Worm (Caenorhabditis elegans) whole organism, L3 larva: ENCODE measurements around the gene C01C4.3.
A peak's percentile ranks its signal among the peaks of the same experiment; 100 is the strongest.

ENCODE experiments used
- aly-2 ChIP-seq: fragments of 150-350 bp; optimal IDR thresholded peaks from 2 replicates; lab custom pipeline; 2014; ENCODE audit warnings: missing biosample characterization, missing genetic modification characterization
- ceh-16 ChIP-seq: sonication (generic microtip); optimal IDR thresholded peaks from 2 replicates; lab custom pipeline; 2017; ENCODE audit warnings: missing biosample characterization, missing genetic modification characterization
- ceh-28 ChIP-seq: fragments of 150-350 bp; optimal IDR thresholded peaks from 2 replicates; lab custom pipeline; 2014; ENCODE audit warnings: missing biosample characterization, missing genetic modification reagents, missing genetic modification characterization
- ceh-82 ChIP-seq: fragments of 150-350 bp; optimal IDR thresholded peaks from 2 replicates; lab custom pipeline; 2014; ENCODE audit warnings: missing biosample characterization, missing genetic modification characterization
- egl-5 ChIP-seq: fragments of 150-350 bp; optimal IDR thresholded peaks from 2 replicates; lab custom pipeline; 2017; ENCODE audit warnings: missing biosample characterization, missing genetic modification reagents, missing genetic modification characterization, inconsistent platforms
- elt-1 ChIP-seq: fragments of 150-350 bp; optimal IDR thresholded peaks from 2 replicates; lab custom pipeline; 2014; ENCODE audit warnings: missing biosample characterization, missing genetic modification characterization
- elt-2 ChIP-seq: sonication (generic microtip); optimal IDR thresholded peaks from 2 replicates; lab custom pipeline; 2016; ENCODE audit warnings: missing genetic modification reagents, mild to moderate bottlenecking, missing genetic modification characterization, missing compliant biosample characterization
- elt-3 ChIP-seq, 3 experiments: fragments of 150-350 bp in 1 of 3; sonication (generic microtip) in 2 of 3; optimal IDR thresholded peaks; 2 replicates in 2 of 3; 4 replicates in 1 of 3; lab custom pipeline; 2014 to 2017; ENCODE audit warnings: missing biosample characterization in 3 of 3, missing genetic modification characterization in 3 of 3
- eor-1 ChIP-seq, 2 experiments: fragments of 150-350 bp; optimal IDR thresholded peaks; 2 replicates each; lab custom pipeline; 2014 to 2018; ENCODE audit warnings: missing biosample characterization in 2 of 2, missing genetic modification characterization in 2 of 2
- fkh-10 ChIP-seq: sonication (generic microtip); optimal IDR thresholded peaks from 2 replicates; lab custom pipeline; 2017; ENCODE audit warnings: missing biosample characterization, missing genetic modification reagents, missing genetic modification characterization
- fkh-2 ChIP-seq: fragments of 150-350 bp; optimal IDR thresholded peaks from 2 replicates; lab custom pipeline; 2014; ENCODE audit warnings: missing biosample characterization, missing genetic modification reagents, missing genetic modification characterization
- jun-1 ChIP-seq: fragments of 150-350 bp; optimal IDR thresholded peaks from 2 replicates; lab custom pipeline; 2014; ENCODE audit warnings: missing biosample characterization, missing genetic modification reagents, missing genetic modification characterization
- lin-15B ChIP-seq: fragments of 150-350 bp; optimal IDR thresholded peaks from 2 replicates; lab custom pipeline; 2014; ENCODE audit warnings: missing biosample characterization, missing genetic modification characterization
- lin-39 ChIP-seq: fragments of 150-350 bp; optimal IDR thresholded peaks from 2 replicates; lab custom pipeline; 2018; ENCODE audit warnings: missing biosample characterization, missing genetic modification reagents, missing genetic modification characterization
- lsy-12 ChIP-seq: sonication (generic microtip); optimal IDR thresholded peaks from 2 replicates; lab custom pipeline; 2016; ENCODE audit warnings: mild to moderate bottlenecking, missing genetic modification characterization, missing compliant biosample characterization
- mdl-1 ChIP-seq: fragments of 150-350 bp; optimal IDR thresholded peaks from 2 replicates; lab custom pipeline; 2014; ENCODE audit warnings: missing biosample characterization, missing genetic modification characterization
- mml-1 ChIP-seq: fragments of 150-350 bp; sonication (generic microtip); optimal IDR thresholded peaks from 3 replicates; lab custom pipeline; 2014; ENCODE audit warnings: missing biosample characterization, missing genetic modification characterization
- nfya-1 ChIP-seq: sonication (generic microtip); optimal IDR thresholded peaks from 2 replicates; lab custom pipeline; 2017; ENCODE audit warnings: missing genetic modification characterization, mild to moderate bottlenecking, missing compliant biosample characterization, antibody characterized with exemption, moderate library complexity; ENCODE audit not compliant: insufficient read depth
- nhr-23 ChIP-seq: fragments of 150-350 bp; optimal IDR thresholded peaks from 2 replicates; lab custom pipeline; 2014; ENCODE audit warnings: missing biosample characterization, missing genetic modification reagents, missing genetic modification characterization
- nhr-237 ChIP-seq: fragments of 150-350 bp; optimal IDR thresholded peaks from 2 replicates; lab custom pipeline; 2014; ENCODE audit warnings: missing biosample characterization, missing genetic modification characterization
- nhr-25 ChIP-seq: sonication (generic microtip); optimal IDR thresholded peaks from 2 replicates; lab custom pipeline; 2017; ENCODE audit warnings: missing biosample characterization, missing genetic modification characterization
- nhr-43 ChIP-seq: sonication (generic microtip); optimal IDR thresholded peaks from 2 replicates; lab custom pipeline; 2016; ENCODE audit warnings: mild to moderate bottlenecking, missing genetic modification characterization, missing compliant biosample characterization; ENCODE audit not compliant: poor library complexity, severe bottlenecking
- nhr-76 ChIP-seq: fragments of 150-350 bp; sonication (generic microtip); optimal IDR thresholded peaks from 5 replicates; lab custom pipeline; 2014; ENCODE audit warnings: missing biosample characterization, missing genetic modification characterization
- nhr-77 ChIP-seq: fragments of 150-350 bp; optimal IDR thresholded peaks from 2 replicates; lab custom pipeline; 2014; ENCODE audit warnings: missing biosample characterization, missing genetic modification characterization
- pha-4 ChIP-seq: fragments of 150-350 bp; optimal IDR thresholded peaks from 2 replicates; lab custom pipeline; 2014; ENCODE audit warnings: missing biosample characterization, missing genetic modification reagents, missing genetic modification characterization
- pqm-1 ChIP-seq: fragments of 150-350 bp; optimal IDR thresholded peaks from 2 replicates; lab custom pipeline; 2017; ENCODE audit warnings: missing biosample characterization, missing genetic modification characterization, inconsistent platforms
- skn-1 ChIP-seq: fragments of 150-350 bp; optimal IDR thresholded peaks from 2 replicates; lab custom pipeline; 2014; ENCODE audit warnings: missing biosample characterization, missing genetic modification characterization
- tbx-2 ChIP-seq: sonication (generic microtip); optimal IDR thresholded peaks from 2 replicates; lab custom pipeline; 2016; ENCODE audit warnings: mild to moderate bottlenecking, missing genetic modification characterization, missing compliant biosample characterization
- unc-39 ChIP-seq: sonication (generic microtip); optimal IDR thresholded peaks from 4 replicates; lab custom pipeline; 2017; ENCODE audit warnings: missing biosample characterization, missing genetic modification characterization
- zag-1 ChIP-seq: fragments of 150-350 bp; optimal IDR thresholded peaks from 2 replicates; lab custom pipeline; 2014; ENCODE audit warnings: missing biosample characterization, missing genetic modification characterization
- ztf-11 ChIP-seq: fragments of 150-350 bp; optimal IDR thresholded peaks from 2 replicates; lab custom pipeline; 2014; ENCODE audit warnings: missing biosample characterization, missing genetic modification characterization
- ztf-4 ChIP-seq: fragments of 150-350 bp; optimal IDR thresholded peaks from 2 replicates; lab custom pipeline; 2014; ENCODE audit warnings: missing biosample characterization, missing genetic modification characterization

Gene C01C4.3

DNA sequence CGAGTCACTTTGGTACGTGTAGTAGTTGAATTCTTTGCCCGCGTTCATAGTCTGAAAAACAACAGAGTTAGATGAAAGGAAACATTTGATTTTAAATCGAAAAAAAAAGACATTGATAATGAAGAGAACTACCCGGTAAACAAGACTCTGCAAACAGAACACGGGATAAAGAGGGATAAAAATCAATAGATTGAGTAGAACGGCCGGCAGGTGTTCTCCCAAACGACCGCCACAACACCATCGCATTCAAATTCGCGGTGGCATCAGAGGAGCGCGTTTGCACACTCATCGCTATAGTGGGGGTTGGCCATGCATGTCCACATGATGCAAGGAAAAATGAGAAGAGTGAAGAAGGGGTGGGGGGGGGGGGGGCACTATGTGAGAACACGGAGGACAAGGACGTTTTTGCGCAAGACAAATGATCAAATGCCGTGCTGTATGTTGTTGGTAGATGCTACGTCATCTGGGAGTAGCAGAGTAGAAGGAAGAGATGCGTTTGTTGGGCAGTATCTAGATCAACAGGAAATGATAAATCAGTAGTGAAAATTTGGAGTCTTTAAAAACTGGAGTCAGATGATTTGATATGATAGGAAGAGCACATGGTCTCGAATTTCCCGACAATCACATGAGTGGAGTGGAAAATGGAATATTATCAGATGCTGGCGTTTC lies 18.1 kb upstream of the C01C4.3 start, which contains the start of gene tag-52:
tag-52 (minus strand) TSS at position 51 of the 669 bp plus-strand sequence.
- TF ChIP-seq nfya-1 (peak; percentile 31), nhr-43 (tag; lab: Kevin White, UChicago) (peak; percentile 9), elt-2 (tag; lab: Kevin White, UChicago) (peak; percentile 86), lsy-12 (tag; lab: Kevin White, UChicago) (peak; percentile 47), egl-5 (tag; lab: Kevin White, UChicago) (peak; percentile 63), mdl-1 (tag; lab: Kevin White, UChicago) (no peak), lin-39 (tag; lab: Kevin White, UChicago) (peak; percentile 53), nhr-25 (tag; lab: Kevin White, UChicago) (peak; percentile 8), nhr-76 (tag; lab: Kevin White, UChicago) (no peak), jun-1 (tag; lab: Kevin White, UChicago) (peak; percentile 50), mml-1 (tag; lab: Kevin White, UChicago) (no peak), pha-4 (tag; lab: Kevin White, UChicago) (peak; percentile 41), skn-1 (tag; lab: Kevin White, UChicago) (peak; percentile 46), ceh-82 (tag; lab: Kevin White, UChicago) (no peak), unc-39 (tag; lab: Kevin White, UChicago) (no peak), lin-15B (peak; percentile 32), elt-1 (tag; lab: Kevin White, UChicago) (peak; percentile 50), pqm-1 (tag; lab: Kevin White, UChicago) (peak; percentile 67), zag-1 (tag; lab: Kevin White, UChicago) (no peak), ceh-16 (no peak)

DNA sequence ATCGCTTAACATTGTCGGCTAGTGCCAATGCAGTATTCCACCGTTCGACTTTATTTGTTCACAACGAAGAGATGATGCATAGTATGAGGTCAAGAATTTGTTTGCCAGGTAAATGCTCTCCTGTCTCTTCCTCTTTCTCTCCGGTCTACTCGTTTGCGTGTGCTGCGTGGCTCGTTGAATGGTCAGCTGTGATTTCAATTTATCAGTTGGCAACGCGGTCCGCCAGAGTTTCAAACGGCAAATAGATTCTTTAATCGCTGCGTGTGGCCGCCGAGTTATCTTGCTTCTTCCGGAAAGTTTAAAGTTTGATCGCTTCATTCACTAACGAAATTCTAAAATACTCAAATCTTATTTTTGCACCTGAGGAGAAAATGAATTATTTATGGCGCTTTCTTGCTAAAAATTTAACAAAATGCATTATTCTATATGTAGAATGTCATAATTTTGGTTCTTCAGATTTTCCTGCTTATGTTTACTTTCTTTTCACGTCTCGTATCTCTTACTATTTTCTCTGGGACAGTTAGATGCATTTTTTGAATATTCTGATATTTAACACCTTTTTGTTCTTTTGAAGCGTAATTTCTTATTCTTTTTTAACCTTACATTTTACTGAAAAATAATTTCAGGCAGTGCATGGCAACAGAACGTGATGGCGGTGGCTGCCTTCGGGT lies 16.0 kb upstream of the C01C4.3 start, which contains the start of gene tsp-17:
tsp-17 (plus strand) TSS at position 621 of the 671 bp plus-strand sequence.
- TF ChIP-seq ztf-4 (tag; lab: Kevin White, UChicago) (no peak), pqm-1 (tag; lab: Kevin White, UChicago) (peak; percentile 5)

DNA sequence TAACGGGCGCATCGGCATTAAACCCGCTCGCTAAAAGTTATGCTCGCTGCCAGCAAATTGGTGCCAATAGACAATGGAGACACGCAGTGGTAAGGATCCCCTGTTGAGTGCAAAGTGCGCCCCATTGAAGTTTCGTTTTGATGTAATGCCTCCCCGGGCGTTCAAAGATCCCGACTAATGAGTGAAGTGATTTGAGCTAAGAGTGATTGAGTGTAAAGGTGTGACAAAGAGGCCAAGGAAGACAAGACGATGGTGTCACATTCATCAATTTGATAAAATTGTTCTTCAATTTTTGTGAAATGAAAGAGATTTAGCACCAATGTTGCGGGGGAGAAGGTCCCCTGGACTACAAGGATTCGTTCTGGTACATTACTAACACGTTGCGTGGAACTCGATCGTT lies 13.6 kb upstream of the C01C4.3 start:
- no peak for TF ChIP-seq lsy-12 (tag; lab: Kevin White, UChicago)
- no peak for TF ChIP-seq fkh-2 (tag; lab: Kevin White, UChicago)
- no peak for TF ChIP-seq elt-1 (tag; lab: Kevin White, UChicago)
- no peak for TF ChIP-seq eor-1 (tag; optimal IDR thresholded peaks at IDR 0.05; lab: Kevin White, UChicago)
- no peak for TF ChIP-seq nhr-25 (tag; lab: Kevin White, UChicago)
- TF ChIP-seq nhr-23 (tag; lab: Kevin White, UChicago): no peak
- no peak for TF ChIP-seq aly-2 (tag; lab: Kevin White, UChicago)
- no peak for TF ChIP-seq ceh-28
- TF ChIP-seq egl-5 (tag; lab: Kevin White, UChicago): no peak
- TF ChIP-seq nhr-77 (tag; lab: Kevin White, UChicago): no peak
- no peak for TF ChIP-seq fkh-10 (GFP tag; lab: Kevin White, UChicago)
- no peak for TF ChIP-seq tbx-2 (tag; lab: Kevin White, UChicago)
- TF ChIP-seq jun-1 (tag; lab: Kevin White, UChicago): no peak
- TF ChIP-seq, all 47 proteins: peak for 0

DNA sequence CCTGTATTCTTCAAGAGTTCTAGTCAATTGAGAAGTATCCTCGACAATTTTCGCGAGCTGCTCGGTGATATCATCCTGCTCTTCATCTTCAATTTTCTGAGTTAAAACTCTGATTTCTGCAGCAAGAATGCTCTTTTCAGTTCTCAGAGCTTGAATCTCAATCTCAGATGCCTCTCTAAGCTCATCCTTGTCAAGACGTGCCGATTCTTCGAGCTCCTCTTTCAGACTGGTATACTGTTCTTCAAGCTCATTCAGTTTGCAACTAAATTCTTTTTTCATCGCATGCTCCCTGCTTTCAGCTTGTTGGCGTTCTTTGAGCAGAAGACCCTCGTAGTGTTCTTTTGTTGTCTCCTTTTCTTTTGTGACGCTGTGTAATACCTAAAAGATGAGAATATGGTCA lies 10.3 kb upstream of the C01C4.3 start:
- no peak for TF ChIP-seq nhr-237 (tag; lab: Kevin White, UChicago)
- no peak for TF ChIP-seq lin-15B
- no peak for TF ChIP-seq ztf-11 (tag; lab: Kevin White, UChicago)

DNA sequence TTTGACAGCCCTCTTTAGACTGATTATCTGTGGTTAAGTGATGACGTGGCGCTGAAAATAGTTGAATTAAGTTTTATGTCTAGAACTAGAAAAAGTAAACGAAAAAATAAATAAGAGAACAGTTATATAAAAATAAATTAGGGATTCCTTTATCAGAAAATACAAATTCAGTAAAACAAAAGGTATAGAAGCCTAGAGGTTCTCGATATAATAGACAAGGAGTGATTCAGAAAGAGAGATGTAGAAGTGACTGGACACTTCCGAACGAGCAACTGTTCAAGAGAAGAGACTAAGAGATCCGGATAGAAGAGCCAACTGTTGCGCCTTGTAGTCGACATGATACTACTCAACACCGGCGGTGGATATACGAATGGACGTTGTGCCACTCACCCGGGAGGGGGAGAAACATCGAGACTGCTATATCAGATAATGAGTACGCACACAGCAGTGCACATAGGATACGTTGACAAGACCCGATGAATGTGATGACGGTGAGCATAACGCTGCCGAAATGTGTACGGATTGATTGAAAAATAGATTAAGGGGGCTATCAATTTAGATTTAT lies 7.5 kb upstream of the C01C4.3 start, which contains the start of gene tag-278:
tag-278 (minus strand) TSS at position 51 of the 565 bp plus-strand sequence.
- peak; percentile 19 for TF ChIP-seq nfya-1
- TF ChIP-seq elt-3 (tag; optimal IDR thresholded peaks at IDR 0.05; lab: Kevin White, UChicago): no peak
- TF ChIP-seq egl-5 (tag; lab: Kevin White, UChicago): peak; percentile 9
